Fruit fly (Drosophila melanogaster): ENCODE results near the gene CG13639.

CG13639 gene

dm6 chr3R:24893320-24893955 is 33.3 kb upstream of the CG13639 start (continued):
- TF ChIP-seq CG3407 (GFP tag; optimal IDR thresholded peaks at IDR 0.05) = peak; percentile 53
- TF ChIP-seq vfl (GFP tag; optimal IDR thresholded peaks at IDR 0.05) = no peak
- peak; percentile 34 for TF ChIP-seq CG11723 (GFP tag; optimal IDR thresholded peaks at IDR 0.05)
- peak; percentile 56; the same call in 1 of the 4 replicates for TF ChIP-seq chinmo (GFP tag; IDR thresholded peaks at IDR 0.05; ENCODE audit: partially characterized antibody)
- peak; percentile 45 for TF ChIP-seq CG7271 (tag; optimal IDR thresholded peaks at IDR 0.05)
- TF ChIP-seq org-1 (GFP tag; optimal IDR thresholded peaks at IDR 0.05) = peak; percentile 66
- no peak for TF ChIP-seq CG7372 (GFP tag; IDR thresholded peaks at IDR 0.05)
- peak; percentile 32 for TF ChIP-seq Lhr (GFP tag; optimal IDR thresholded peaks at IDR 0.05)
- TF ChIP-seq YL-1 (GFP tag; optimal IDR thresholded peaks at IDR 0.05) = no peak
- no peak for TF ChIP-seq CG11456 (GFP tag; IDR thresholded peaks at IDR 0.05)
- peak; percentile 68 for TF ChIP-seq CG12104 (GFP tag; optimal IDR thresholded peaks at IDR 0.05)
- TF ChIP-seq CG6683 (GFP tag; optimal IDR thresholded peaks at IDR 0.05) = no peak
- peak; percentile 61 for TF ChIP-seq Ada2b (GFP tag; IDR thresholded peaks at IDR 0.05)
- no peak for TF ChIP-seq stwl (tag; optimal IDR thresholded peaks at IDR 0.05)
- TF ChIP-seq Hr51 (GFP tag; optimal IDR thresholded peaks at IDR 0.05) = peak in 1 of 2 experiments; percentile 86
- peak; percentile 81 for TF ChIP-seq nerfin-1 (tag; optimal IDR thresholded peaks at IDR 0.05)
- peak; percentile 85 for TF ChIP-seq zf30C (GFP tag; optimal IDR thresholded peaks at IDR 0.05)
- TF ChIP-seq Ravus (GFP tag; IDR thresholded peaks at IDR 0.05) = peak; percentile 17
- no peak for TF ChIP-seq CG5953 (GFP tag; IDR thresholded peaks at IDR 0.05)
- TF ChIP-seq CG5180 (GFP tag; optimal IDR thresholded peaks at IDR 0.05) = peak; percentile 59
- TF ChIP-seq caup (GFP tag; optimal IDR thresholded peaks at IDR 0.05; ENCODE audit: severe bottlenecking) = peak; percentile 53
- TF ChIP-seq Blimp-1 (GFP tag; optimal IDR thresholded peaks at IDR 0.05) = peak; percentile 87
- peak; percentile 47 for TF ChIP-seq CG2202 (tag; optimal IDR thresholded peaks at IDR 0.05)
- no peak for TF ChIP-seq CG7786 (GFP tag; optimal IDR thresholded peaks at IDR 0.05)
- TF ChIP-seq zen (tag; optimal IDR thresholded peaks at IDR 0.05) = peak; percentile 63
- TF ChIP-seq CG7839 (tag; optimal IDR thresholded peaks at IDR 0.05) = peak; percentile 92
- TF ChIP-seq fu2 (GFP tag; optimal IDR thresholded peaks at IDR 0.05) = no peak
- TF ChIP-seq dimm (GFP tag; IDR thresholded peaks at IDR 0.05) = 0 out of 2 replicates have a peak, but pooled peaks have one; percentile 6
- TF ChIP-seq CG33557 (GFP tag; optimal IDR thresholded peaks at IDR 0.05) = peak; percentile 89
- 0 out of 2 replicates have a peak, but pooled peaks have one; percentile 19 for TF ChIP-seq CG8765 (GFP tag; IDR thresholded peaks at IDR 0.05)
- TF ChIP-seq onecut (GFP tag; IDR thresholded peaks at IDR 0.05) = peak; percentile 44
- no peak for TF ChIP-seq Hand (GFP tag; optimal IDR thresholded peaks at IDR 0.05)
- peak; percentile 56; the same call in 2 of the 3 replicates for TF ChIP-seq CG7357 (GFP tag; IDR thresholded peaks at IDR 0.05)
- no peak for TF ChIP-seq CG16779 (GFP tag; IDR thresholded peaks at IDR 0.05)
- TF ChIP-seq Xbp1 (GFP tag; optimal IDR thresholded peaks at IDR 0.05) = peak; percentile 43
- no peak for TF ChIP-seq CG2199 (GFP tag; IDR thresholded peaks at IDR 0.05)
- TF ChIP-seq Max (GFP tag; optimal IDR thresholded peaks at IDR 0.05) = peak; percentile 54
- peak; percentile 27 for TF ChIP-seq CG6654 (GFP tag; optimal IDR thresholded peaks at IDR 0.05)
- TF ChIP-seq Abd-B (GFP tag; optimal IDR thresholded peaks at IDR 0.05) = peak; percentile 83
- 0 out of 2 replicates have a peak, but pooled peaks have one; percentile 14 for TF ChIP-seq CG11247 (GFP tag; IDR thresholded peaks at IDR 0.05)
- no peak for TF ChIP-seq CG4617 (GFP tag; optimal IDR thresholded peaks at IDR 0.05; ENCODE audit: borderline replicate concordance)
- peak; percentile 78 for TF ChIP-seq Ssrp (tag; optimal IDR thresholded peaks at IDR 0.05)
- no peak for TF ChIP-seq CG10543 (GFP tag; optimal IDR thresholded peaks at IDR 0.05)
- TF ChIP-seq CG18262 (tag; optimal IDR thresholded peaks at IDR 0.05) = peak; percentile 97
- peak; percentile 73 for TF ChIP-seq cwo (GFP tag; optimal IDR thresholded peaks at IDR 0.05)
- TF ChIP-seq luna (GFP tag; optimal IDR thresholded peaks at IDR 0.05) = no peak
- no peak for TF ChIP-seq amos (GFP tag; IDR thresholded peaks at IDR 0.05; ENCODE audit: partially characterized antibody)
- no peak for TF ChIP-seq disco-r (GFP tag; optimal IDR thresholded peaks at IDR 0.05)
